Worm (Caenorhabditis elegans) whole organism, young adult: ENCODE data around the gene F19B10.13.

ENCODE experiments used
- ama-1 ChIP-seq, 3 experiments: fragments of 150-350 bp in 1 of 3; sonication (generic microtip) in 2 of 3; optimal IDR thresholded peaks; 2 replicates each; lab custom pipeline; 2014 to 2018; ENCODE audit warnings: missing biosample characterization in 2 of 3, missing genetic modification characterization in 2 of 3, missing genetic modification reagents in 2 of 3
- egl-18 ChIP-seq: fragments of 200-800 bp; sonication (Bioruptor generic); IDR thresholded peaks from 2 replicates; pipeline ENCODE4 v1.3.6; 2022; ENCODE audit warnings: missing genetic modification reagents, missing genetic modification characterization, missing compliant biosample characterization
- lin-35 ChIP-seq, 3 experiments: fragments of 150-350 bp in 2 of 3; sonication (generic microtip) in 1 of 3; optimal IDR thresholded peaks; 2 replicates each; lab custom pipeline; 2014 to 2018; ENCODE audit warnings: missing biosample characterization in 3 of 3, missing genetic modification characterization in 3 of 3, missing genetic modification reagents in 3 of 3
- rcor-1 ChIP-seq: fragments of 200-800 bp; sonication (Bioruptor generic); IDR thresholded peaks from 2 replicates; pipeline ENCODE4 v1.3.6; 2022; ENCODE audit warnings: missing genetic modification reagents, missing genetic modification characterization, missing compliant biosample characterization
- snpc-4 ChIP-seq, 5 experiments: fragments of 150-350 bp in 1 of 5; sonication (generic microtip) in 4 of 5; optimal IDR thresholded peaks; 2 replicates each; lab custom pipeline; 2014 to 2018; ENCODE audit warnings: missing genetic modification characterization in 5 of 5, missing biosample characterization in 3 of 5, antibody characterized with exemption in 2 of 5, mild to moderate bottlenecking in 2 of 5, missing compliant biosample characterization in 2 of 5, missing genotype in 2 of 5, moderate library complexity in 2 of 5, missing genetic modification reagents in 1 of 5
- unc-130 ChIP-seq: sonication (generic microtip); optimal IDR thresholded peaks from 2 replicates; lab custom pipeline; 2016; ENCODE audit warnings: missing genetic modification reagents, missing genetic modification characterization, missing compliant biosample characterization
- zim-3 ChIP-seq: sonication (generic microtip); optimal IDR thresholded peaks from 2 replicates; lab custom pipeline; 2017; ENCODE audit warnings: mild to moderate bottlenecking, missing genetic modification characterization, moderate library complexity, missing compliant biosample characterization
- ztf-18 ChIP-seq: sonication (generic microtip); optimal IDR thresholded peaks from 2 replicates; lab custom pipeline; 2016; ENCODE audit warnings: missing genotype, mild to moderate bottlenecking, missing genetic modification characterization, missing compliant biosample characterization

DNA sequence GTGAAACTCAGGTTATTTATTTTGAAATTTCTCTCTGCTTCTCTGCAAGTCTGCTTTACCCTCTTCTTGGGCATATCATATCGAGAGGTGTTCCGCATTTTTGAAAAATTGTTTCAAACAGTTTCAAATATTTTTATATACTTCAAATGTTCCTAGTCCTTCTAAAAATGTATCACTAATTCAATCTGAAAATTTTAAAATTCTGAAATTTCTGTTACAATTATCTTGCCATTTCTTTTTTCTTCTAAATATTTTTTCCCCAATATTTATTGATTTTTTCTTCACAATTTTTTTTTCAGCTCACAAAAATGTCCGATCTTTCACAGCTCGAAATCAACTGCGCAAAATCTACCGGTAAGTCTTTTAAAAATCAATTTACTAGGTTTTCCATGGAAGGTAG is 2.3 kb upstream of the F19B10.13 start, which contains the start of gene F19B10.4:
- TF ChIP-seq zim-3 (tag; lab: Kevin White, UChicago) = no peak
- no peak for TF ChIP-seq egl-18 (GFP tag; lab: Robert Waterston, UW)
- no peak for TF ChIP-seq unc-130 (GFP tag; lab: Kevin White, UChicago)
- no peak for TF ChIP-seq lin-35 (GFP tag; optimal IDR thresholded peaks at IDR 0.05; lab: Kevin White, UChicago)
- no peak for TF ChIP-seq ztf-18 (tag; lab: Kevin White, UChicago)
- no peak for TF ChIP-seq snpc-4 (GFP tag; optimal IDR thresholded peaks at IDR 0.05; lab: Kevin White, UChicago)
- TF ChIP-seq snpc-4 (tag; optimal IDR thresholded peaks at IDR 0.05; lab: Kevin White, UChicago) = no peak
- no peak for TF ChIP-seq ama-1 (optimal IDR thresholded peaks at IDR 0.05; lab: Kevin White, UChicago)
- no peak for TF ChIP-seq ama-1 (GFP tag; optimal IDR thresholded peaks at IDR 0.05; lab: Kevin White, UChicago)
- TF ChIP-seq rcor-1 (GFP tag; lab: Robert Waterston, UW) = no peak
